Worm (Caenorhabditis elegans) whole organism, L4 larva: Measurements from ENCODE around the gene zfp-3.

ENCODE experiments used
- F10B5.3 ChIP-seq: sonication (generic microtip); optimal IDR thresholded peaks from 2 replicates; lab custom pipeline; 2016; ENCODE audit warnings: mild to moderate bottlenecking, missing genetic modification characterization, missing compliant biosample characterization
- F26F4.8 ChIP-seq: fragments of 200-800 bp; sonication (Bioruptor generic); conservative IDR thresholded peaks from 2 replicates; pipeline ENCODE4 v1.3.6; 2022; ENCODE audit warnings: missing genetic modification characterization, missing compliant biosample characterization
- Y105C5A.15 ChIP-seq: fragments of 200-800 bp; sonication (Bioruptor generic); IDR thresholded peaks from 2 replicates; pipeline ENCODE4 v1.3.6; 2022; ENCODE audit warnings: missing genetic modification characterization, missing compliant biosample characterization
- Y48G9A.11 ChIP-seq: fragments of 200-800 bp; sonication (Bioruptor generic); IDR thresholded peaks from 2 replicates; pipeline ENCODE4 v1.3.6; 2022; ENCODE audit warnings: missing genetic modification reagents, missing genetic modification characterization, missing compliant biosample characterization
- aly-2 ChIP-seq: sonication (generic microtip); optimal IDR thresholded peaks from 2 replicates; lab custom pipeline; 2018; ENCODE audit warnings: missing biosample characterization, missing genetic modification characterization
- ama-1 ChIP-seq: fragments of 150-350 bp; optimal IDR thresholded peaks from 2 replicates; lab custom pipeline; 2014; ENCODE audit warnings: inconsistent platforms, mixed read lengths
- attf-4 ChIP-seq: sonication (generic microtip); optimal IDR thresholded peaks from 3 replicates; lab custom pipeline; 2017; ENCODE audit warnings: missing biosample characterization, missing genetic modification characterization
- ceh-28 ChIP-seq: fragments of 150-350 bp; optimal IDR thresholded peaks from 2 replicates; lab custom pipeline; 2014; ENCODE audit warnings: missing biosample characterization, missing genetic modification reagents, missing genetic modification characterization
- ceh-44 ChIP-seq: fragments of 200-800 bp; sonication (Bioruptor generic); IDR thresholded peaks from 2 replicates; pipeline ENCODE4 v1.3.6; 2022; ENCODE audit warnings: missing genetic modification reagents, missing genetic modification characterization, missing compliant biosample characterization
- ceh-62 ChIP-seq: sonication (generic microtip); optimal IDR thresholded peaks from 2 replicates; lab custom pipeline; 2017; ENCODE audit warnings: missing biosample characterization, missing genetic modification characterization
- ces-1 ChIP-seq: fragments of 150-350 bp; sonication (generic microtip); optimal IDR thresholded peaks from 4 replicates; lab custom pipeline; 2014; ENCODE audit warnings: missing biosample characterization, missing genetic modification reagents, missing genetic modification characterization
- cey-2 ChIP-seq: sonication (generic microtip); optimal IDR thresholded peaks from 3 replicates; lab custom pipeline; 2017; ENCODE audit warnings: missing genetic modification characterization, mild to moderate bottlenecking, missing compliant biosample characterization, antibody characterized with exemption, borderline replicate concordance; ENCODE audit not compliant: insufficient read depth
- dmd-6 ChIP-seq: fragments of 200-800 bp; sonication (Bioruptor generic); IDR thresholded peaks from 2 replicates; pipeline ENCODE4 v1.3.6; 2022; ENCODE audit warnings: missing genetic modification reagents, missing genetic modification characterization, missing compliant biosample characterization
- dmd-8 ChIP-seq: fragments of 200-800 bp; sonication (Bioruptor generic); IDR thresholded peaks from 2 replicates; pipeline ENCODE4 v1.3.6; 2022; ENCODE audit warnings: missing genetic modification characterization, missing compliant biosample characterization
- dpl-1 ChIP-seq: fragments of 150-350 bp; optimal IDR thresholded peaks from 2 replicates; lab custom pipeline; 2014; ENCODE audit warnings: missing biosample characterization, missing genetic modification reagents, missing genetic modification characterization
- duxl-1 ChIP-seq: sonication (generic microtip); optimal IDR thresholded peaks from 2 replicates; lab custom pipeline; 2016; ENCODE audit warnings: mild to moderate bottlenecking, missing genetic modification characterization, moderate library complexity, missing compliant biosample characterization; ENCODE audit not compliant: poor library complexity
- egl-43 ChIP-seq: fragments of 200-800 bp; sonication (Bioruptor generic); IDR thresholded peaks from 2 replicates; pipeline ENCODE4 v1.3.6; 2022; ENCODE audit warnings: missing genetic modification reagents, missing genetic modification characterization, missing compliant biosample characterization
- fos-1 ChIP-seq: fragments of 150-350 bp; optimal IDR thresholded peaks from 2 replicates; lab custom pipeline; 2014; ENCODE audit warnings: missing biosample characterization, missing genetic modification characterization
- hif-1 ChIP-seq, 2 experiments: sonication (generic microtip); optimal IDR thresholded peaks; 2 replicates each; lab custom pipeline; 2016 to 2017; ENCODE audit warnings: missing compliant biosample characterization in 2 of 2, missing genetic modification characterization in 2 of 2, missing genetic modification reagents in 2 of 2, missing genotype in 2 of 2, mild to moderate bottlenecking in 1 of 2
- jun-1 ChIP-seq: fragments of 150-350 bp; optimal IDR thresholded peaks from 2 replicates; lab custom pipeline; 2014; ENCODE audit warnings: missing biosample characterization, missing genetic modification reagents, missing genetic modification characterization
- lim-7 ChIP-seq: fragments of 200-800 bp; sonication (Bioruptor generic); IDR thresholded peaks from 2 replicates; pipeline ENCODE4 v1.3.6; 2022; ENCODE audit warnings: missing genetic modification characterization, missing compliant biosample characterization
- lin-1 ChIP-seq: fragments of 200-800 bp; sonication (Bioruptor generic); IDR thresholded peaks from 2 replicates; pipeline ENCODE4 v1.3.6; 2022; ENCODE audit warnings: missing genetic modification reagents, missing genetic modification characterization, missing compliant biosample characterization
- lin-13 ChIP-seq: fragments of 150-350 bp; optimal IDR thresholded peaks from 2 replicates; lab custom pipeline; 2014; ENCODE audit warnings: missing biosample characterization, missing genetic modification reagents, missing genetic modification characterization
- lin-29 ChIP-seq: fragments of 200-800 bp; sonication (Bioruptor generic); IDR thresholded peaks from 2 replicates; pipeline ENCODE4 v1.3.6; 2022; ENCODE audit warnings: missing genetic modification reagents, missing genetic modification characterization, missing compliant biosample characterization
- lsy-2 ChIP-seq, 2 experiments: fragments of 150-350 bp in 1 of 2; sonication (generic microtip) in 1 of 2; optimal IDR thresholded peaks; 2 replicates each; lab custom pipeline; 2014 to 2017; ENCODE audit warnings: missing biosample characterization in 2 of 2, missing genetic modification characterization in 2 of 2
- madf-9 ChIP-seq: fragments of 200-800 bp; sonication (Bioruptor generic); conservative IDR thresholded peaks from 2 replicates; pipeline ENCODE4 v1.3.6; 2022; ENCODE audit warnings: missing genetic modification reagents, missing genetic modification characterization, missing compliant biosample characterization
- mdt-29 ChIP-seq: fragments of 200-800 bp; sonication (Bioruptor generic); IDR thresholded peaks from 2 replicates; pipeline ENCODE4 v1.3.6; 2022; ENCODE audit warnings: missing genetic modification reagents, missing genetic modification characterization, missing compliant biosample characterization
- mxl-3 ChIP-seq: fragments of 200-800 bp; sonication (Bioruptor generic); optimal IDR thresholded peaks from 2 replicates; lab custom pipeline; 2018; ENCODE audit warnings: mild to moderate bottlenecking, missing genetic modification characterization, missing compliant biosample characterization
- nhr-10 ChIP-seq: fragments of 150-350 bp; optimal IDR thresholded peaks from 2 replicates; lab custom pipeline; 2014; ENCODE audit warnings: missing biosample characterization, missing genetic modification characterization
- nhr-11 ChIP-seq: fragments of 150-350 bp; optimal IDR thresholded peaks from 2 replicates; lab custom pipeline; 2014; ENCODE audit warnings: missing biosample characterization, missing genetic modification characterization
- nhr-28 ChIP-seq: fragments of 150-350 bp; optimal IDR thresholded peaks from 2 replicates; lab custom pipeline; 2014; ENCODE audit warnings: missing biosample characterization, missing genetic modification characterization
- rbr-2 ChIP-seq: sonication (generic microtip); optimal IDR thresholded peaks from 2 replicates; lab custom pipeline; 2016; ENCODE audit warnings: missing genotype, missing genetic modification characterization, missing compliant biosample characterization
- sdz-12 ChIP-seq: fragments of 200-800 bp; sonication (Bioruptor generic); optimal IDR thresholded peaks from 2 replicates; lab custom pipeline; 2018; ENCODE audit warnings: mild to moderate bottlenecking, missing genetic modification characterization, missing compliant biosample characterization
- set-16 ChIP-seq: fragments of 200-800 bp; sonication (Bioruptor generic); IDR thresholded peaks from 2 replicates; pipeline ENCODE4 v1.3.6; 2022; ENCODE audit warnings: missing genetic modification reagents, missing genetic modification characterization, missing compliant biosample characterization
- tag-97 ChIP-seq: fragments of 200-800 bp; sonication (Bioruptor generic); IDR thresholded peaks from 2 replicates; pipeline ENCODE4 v1.3.6; 2022; ENCODE audit warnings: missing genetic modification characterization, missing compliant biosample characterization
- unc-130 ChIP-seq: sonication (generic microtip); optimal IDR thresholded peaks from 2 replicates; lab custom pipeline; 2016; ENCODE audit warnings: missing genetic modification reagents, missing genetic modification characterization, missing compliant biosample characterization
- unc-39 ChIP-seq: sonication (generic microtip); optimal IDR thresholded peaks from 2 replicates; lab custom pipeline; 2017; ENCODE audit warnings: missing biosample characterization, missing genetic modification characterization
- vab-7 ChIP-seq: fragments of 200-800 bp; sonication (Bioruptor generic); IDR thresholded peaks from 2 replicates; pipeline ENCODE4 v1.3.6; 2022; ENCODE audit warnings: missing genetic modification reagents, missing genetic modification characterization, missing compliant biosample characterization
- zag-1 ChIP-seq: fragments of 150-350 bp; optimal IDR thresholded peaks from 2 replicates; lab custom pipeline; 2014; ENCODE audit warnings: missing biosample characterization, missing genetic modification characterization
- ztf-11 ChIP-seq: fragments of 150-350 bp; optimal IDR thresholded peaks from 2 replicates; lab custom pipeline; 2014; ENCODE audit warnings: missing biosample characterization, missing genetic modification characterization
- ztf-7 ChIP-seq: fragments of 150-350 bp; optimal IDR thresholded peaks from 2 replicates; lab custom pipeline; 2014; ENCODE audit warnings: missing biosample characterization, missing genetic modification characterization

Gene zfp-3

ce11 chrX:1446593-1447141 is at the start of gene zfp-3 (continued):
- TF ChIP-seq unc-130 (GFP tag; lab: Kevin White, UChicago), result no peak
- TF ChIP-seq mdt-29 (GFP tag; lab: Robert Waterston, UW), result peak; percentile 76
- TF ChIP-seq jun-1, result peak; percentile 89
- peak; percentile 43; the same call in 1 of the 2 replicates for TF ChIP-seq vab-7
- peak; percentile 7 for TF ChIP-seq ama-1 (lab: Kevin White, UChicago)

ce11 chrX:1495980-1496379 is 49.5 kb upstream of the zfp-3 start:
- no peak for TF ChIP-seq Y48G9A.11 (GFP tag; lab: Robert Waterston, UW)
- TF ChIP-seq lin-1 (GFP tag; lab: Robert Waterston, UW), result no peak
- TF ChIP-seq cey-2 (tag; lab: Kevin White, UChicago), result no peak
- no peak for TF ChIP-seq nhr-11 (tag; lab: Kevin White, UChicago)
- TF ChIP-seq lin-13 (GFP tag; lab: Kevin White, UChicago), result no peak
- TF ChIP-seq ceh-28 (tag; lab: Kevin White, UChicago), result no peak
- no peak for TF ChIP-seq dpl-1 (GFP tag; lab: Kevin White, UChicago)
- no peak for TF ChIP-seq lim-7 (GFP tag; lab: Robert Waterston, UW)
- no peak for TF ChIP-seq rbr-2 (tag; lab: Kevin White, UChicago)
- TF ChIP-seq lsy-2 (tag; optimal IDR thresholded peaks at IDR 0.05; lab: Kevin White, UChicago), result no peak
- no peak for TF ChIP-seq set-16 (GFP tag; lab: Robert Waterston, UW)
- no peak for TF ChIP-seq madf-9 (GFP tag; lab: Robert Waterston, UW)
- TF ChIP-seq ces-1 (GFP tag; lab: Kevin White, UChicago), result no peak
- TF ChIP-seq F10B5.3 (tag; lab: Kevin White, UChicago), result no peak
- TF ChIP-seq tag-97 (GFP tag; lab: Robert Waterston, UW), result no peak
- no peak for TF ChIP-seq egl-43 (GFP tag; lab: Robert Waterston, UW)
- no peak for TF ChIP-seq hif-1 (tag; optimal IDR thresholded peaks at IDR 0.05; lab: Kevin White, UChicago)
- no peak for TF ChIP-seq ztf-7 (tag; lab: Kevin White, UChicago)
- no peak for TF ChIP-seq fos-1 (tag; lab: Kevin White, UChicago)

- TF ChIP-seq duxl-1 (tag; lab: Kevin White, UChicago) (no peak), unc-39 (no peak), dmd-8 (GFP tag; lab: Robert Waterston, UW) (no peak), Y105C5A.15 (GFP tag; lab: Robert Waterston, UW) (no peak), ztf-7 (tag; lab: Kevin White, UChicago) (no peak), jun-1 (no peak), dmd-6 (GFP tag; lab: Robert Waterston, UW) (no peak), mxl-3 (GFP tag; lab: Kevin White, UChicago) (no peak), ceh-44 (no peak), F26F4.8 (GFP tag; lab: Robert Waterston, UW) (no peak), aly-2 (tag; lab: Kevin White, UChicago) (no peak), set-16 (GFP tag; lab: Robert Waterston, UW) (no peak), lin-29 (GFP tag; lab: Robert Waterston, UW) (no peak), zag-1 (no peak), ceh-62 (tag; lab: Kevin White, UChicago) (no peak), sdz-12 (GFP tag; lab: Kevin White, UChicago) (no peak), ztf-11 (tag; lab: Kevin White, UChicago) (no peak), nhr-28 (tag; lab: Kevin White, UChicago) (no peak), attf-4 (tag; lab: Kevin White, UChicago) (no peak), nhr-10 (tag; lab: Kevin White, UChicago) (no peak)
Measured at ce11 chrX:1494256-1494655, 47.8 kb upstream of the zfp-3 start, which contains the start of gene F09E10.5. Gene F09E10.5 (minus strand): TSS chrX:1494356.
